Fruit fly (Drosophila melanogaster): Measurements from ENCODE around the gene CG12099.

DNA sequence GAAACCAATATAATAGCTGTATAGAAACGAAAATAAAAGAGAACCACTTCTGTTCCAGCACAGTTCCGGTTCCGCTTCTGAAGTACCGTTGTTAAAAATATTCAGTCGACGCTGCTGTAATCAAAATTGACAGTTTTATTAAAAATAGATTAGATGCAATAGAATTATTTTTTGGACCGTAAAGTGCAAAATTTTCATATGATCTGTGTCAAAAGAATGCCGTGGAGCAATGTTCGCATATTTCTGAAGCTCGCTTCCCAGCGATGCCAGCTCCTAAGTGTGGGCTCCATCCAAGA is 44.5 kb upstream of the CG12099 start, which contains the start of the genes CG18170 and CG33791:
- no peak for TF ChIP-seq CG4496 (GFP tag; IDR thresholded peaks at IDR 0.05)
- no peak for TF ChIP-seq CG15710 (tag; optimal IDR thresholded peaks at IDR 0.05)
- TF ChIP-seq fd96Ca (GFP tag; IDR thresholded peaks at IDR 0.05): no peak
- no peak for TF ChIP-seq CG8159 (tag; optimal IDR thresholded peaks at IDR 0.05)
- no peak for TF ChIP-seq CG34367 (tag; optimal IDR thresholded peaks at IDR 0.05)
- TF ChIP-seq CG13204 (GFP tag; optimal IDR thresholded peaks at IDR 0.05): no peak
- no peak for TF ChIP-seq Ets98B (GFP tag; IDR thresholded peaks at IDR 0.05)
- TF ChIP-seq CG32121 (GFP tag; IDR thresholded peaks at IDR 0.05): no peak
- TF ChIP-seq CG8301 (tag; optimal IDR thresholded peaks at IDR 0.05): no peak
- no peak for TF ChIP-seq CG10348 (GFP tag; IDR thresholded peaks at IDR 0.05)
- no peak for TF ChIP-seq Pif1B (GFP tag; optimal IDR thresholded peaks at IDR 0.05)
- no peak for TF ChIP-seq CG14655 (GFP tag; optimal IDR thresholded peaks at IDR 0.05)
- no peak for TF ChIP-seq EcR (GFP tag; optimal IDR thresholded peaks at IDR 0.05)
- TF ChIP-seq D1 (tag; optimal IDR thresholded peaks at IDR 0.05): no peak
